Fruit fly (Drosophila melanogaster): ENCODE data around the gene CG14050.
A peak's percentile ranks its signal among the peaks of the same experiment; 100 is the strongest.

The CG14050 gene

DNA sequence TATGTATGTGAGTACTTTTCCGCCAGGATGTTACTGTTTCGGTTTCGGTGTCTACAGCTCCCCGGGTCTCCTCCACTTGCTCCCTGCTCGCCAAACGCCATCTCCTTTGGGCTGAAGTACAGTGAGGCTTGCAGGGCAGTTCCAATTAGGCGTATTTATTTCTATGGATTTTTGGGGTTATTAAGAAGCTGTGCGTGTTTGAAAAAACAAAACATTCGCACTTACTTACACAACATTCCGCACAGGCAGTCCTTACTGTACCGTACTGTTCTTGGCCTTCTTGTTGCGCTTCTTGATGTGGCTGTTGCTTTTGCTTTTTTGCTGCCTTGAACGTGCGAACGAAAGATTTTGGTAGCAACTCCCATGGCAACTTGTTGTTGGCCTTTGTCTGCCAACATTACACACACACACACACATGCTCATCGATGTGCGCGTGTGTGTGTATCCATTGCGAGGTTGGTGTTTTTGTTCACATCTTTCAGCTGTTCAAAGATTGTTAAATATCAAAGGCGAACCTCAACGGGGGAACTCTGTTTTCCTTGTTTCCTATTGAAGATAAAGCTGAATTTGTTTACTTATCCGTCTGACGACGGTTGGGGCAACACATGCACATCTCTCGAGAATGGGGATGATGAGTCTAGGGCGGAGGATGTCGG lies 4.0 kb downstream of the CG14050 start (continued):
- TF ChIP-seq CG7987 (GFP tag; optimal IDR thresholded peaks at IDR 0.05), result no peak
- no peak for TF ChIP-seq CG6654 (GFP tag; optimal IDR thresholded peaks at IDR 0.05)
- TF ChIP-seq az2 (GFP tag; optimal IDR thresholded peaks at IDR 0.05), result peak; percentile 56
- TF ChIP-seq klu (GFP tag; IDR thresholded peaks at IDR 0.05), result peak; percentile 30; the same call in 1 of the 2 replicates
- TF ChIP-seq peb (GFP tag; IDR thresholded peaks at IDR 0.05), result no peak
- TF ChIP-seq crol (GFP tag; IDR thresholded peaks at IDR 0.05), result peak; percentile 27; the same call in 1 of the 2 replicates
- TF ChIP-seq H15 (GFP tag; IDR thresholded peaks at IDR 0.05), result 0 out of 3 replicates have a peak, but pooled peaks have one; percentile 28
- TF ChIP-seq NC2β (GFP tag; optimal IDR thresholded peaks at IDR 0.05), result peak; percentile 42
- TF ChIP-seq CG7372 (GFP tag; IDR thresholded peaks at IDR 0.05), result 0 out of 2 replicates have a peak, but pooled peaks have one; percentile 43
- peak; percentile 32 for TF ChIP-seq schlank (tag; optimal IDR thresholded peaks at IDR 0.05)
- TF ChIP-seq CG6813 (GFP tag; optimal IDR thresholded peaks at IDR 0.05), result peak; percentile 23
- no peak for TF ChIP-seq sc (optimal IDR thresholded peaks at IDR 0.05)
- no peak for TF ChIP-seq sc (GFP tag; optimal IDR thresholded peaks at IDR 0.05)
- no peak for TF ChIP-seq CG10565 (GFP tag; optimal IDR thresholded peaks at IDR 0.05)
- TF ChIP-seq knrl (GFP tag; IDR thresholded peaks at IDR 0.05; ENCODE audit: partially characterized antibody), result no peak
- TF ChIP-seq CG13894 (tag; optimal IDR thresholded peaks at IDR 0.05), result no peak
- peak; percentile 54 for TF ChIP-seq tin (GFP tag; optimal IDR thresholded peaks at IDR 0.05)
- no peak for TF ChIP-seq CG2199 (GFP tag; IDR thresholded peaks at IDR 0.05)
- peak; percentile 22 for TF ChIP-seq disco-r (GFP tag; optimal IDR thresholded peaks at IDR 0.05)
- TF ChIP-seq gce (GFP tag; IDR thresholded peaks at IDR 0.05), result no peak; the same call in 2 of the 3 replicates
- peak; percentile 53 for TF ChIP-seq CG2712 (tag; optimal IDR thresholded peaks at IDR 0.05)
- TF ChIP-seq CG6254 (GFP tag; optimal IDR thresholded peaks at IDR 0.05), result no peak
- TF ChIP-seq CG8924 (tag; optimal IDR thresholded peaks at IDR 0.05), result peak; percentile 67
- no peak for TF ChIP-seq grn (GFP tag; optimal IDR thresholded peaks at IDR 0.05)
- no peak for TF ChIP-seq Trl (optimal IDR thresholded peaks at IDR 0.05)
- TF ChIP-seq Trl (GFP tag; optimal IDR thresholded peaks at IDR 0.05), result peak; percentile 44
- no peak for TF ChIP-seq Taf1 (GFP tag; IDR thresholded peaks at IDR 0.05)
- no peak for TF ChIP-seq B-H2 (GFP tag; optimal IDR thresholded peaks at IDR 0.05)
- peak; percentile 39 for TF ChIP-seq mam (GFP tag; optimal IDR thresholded peaks at IDR 0.05)
- peak; percentile 0 for TF ChIP-seq jumu (GFP tag; optimal IDR thresholded peaks at IDR 0.05)
- no peak for TF ChIP-seq CG31365 (tag; optimal IDR thresholded peaks at IDR 0.05)
- no peak for TF ChIP-seq z (GFP tag; IDR thresholded peaks at IDR 0.05)
- no peak for TF ChIP-seq run (tag; optimal IDR thresholded peaks at IDR 0.05)
- no peak for TF ChIP-seq vnd (GFP tag; IDR thresholded peaks at IDR 0.05; ENCODE audit: partially characterized antibody)
- peak; percentile 61 for TF ChIP-seq esg (GFP tag; conservative IDR thresholded peaks at IDR 0.05)
- no peak for TF ChIP-seq CG14965 (GFP tag; optimal IDR thresholded peaks at IDR 0.05; ENCODE audit: borderline replicate concordance)
- peak; percentile 77 for TF ChIP-seq H2.0 (GFP tag; IDR thresholded peaks at IDR 0.05)
- TF ChIP-seq tap (tag; optimal IDR thresholded peaks at IDR 0.05), result no peak
- peak; percentile 60; the same call in 1 of the 2 replicates for TF ChIP-seq HLH3B (GFP tag; IDR thresholded peaks at IDR 0.05)
- TF ChIP-seq CG8944 (GFP tag; optimal IDR thresholded peaks at IDR 0.05), result peak; percentile 59
- peak; percentile 55; the same call in 1 of the 2 replicates for TF ChIP-seq ranshi (GFP tag; IDR thresholded peaks at IDR 0.05)
- TF ChIP-seq CG3726 (GFP tag; IDR thresholded peaks at IDR 0.05), result no peak
- TF ChIP-seq ham (GFP tag; IDR thresholded peaks at IDR 0.05), result no peak
- TF ChIP-seq CG1602 (GFP tag; optimal IDR thresholded peaks at IDR 0.05), result peak; percentile 34
- TF ChIP-seq row (GFP tag; IDR thresholded peaks at IDR 0.05), result peak; percentile 78
- TF ChIP-seq Med (GFP tag), result peak; percentile 92
- no peak for TF ChIP-seq Elba2 (GFP tag; optimal IDR thresholded peaks at IDR 0.05)
- peak; percentile 27 for TF ChIP-seq tio (GFP tag; optimal IDR thresholded peaks at IDR 0.05)
- TF ChIP-seq gro (GFP tag; optimal IDR thresholded peaks at IDR 0.05), result peak; percentile 45
- TF ChIP-seq Bteb2 (GFP tag; optimal IDR thresholded peaks at IDR 0.05), result peak; percentile 45
- TF ChIP-seq Dad (GFP tag; optimal IDR thresholded peaks at IDR 0.05), result peak; percentile 15
- TF ChIP-seq CTCF (GFP tag; optimal IDR thresholded peaks at IDR 0.05), result no peak
